Fruit fly (Drosophila melanogaster) whole organism, pupa: Measurements from ENCODE around the gene cry.

Experiments
- CG10348 ChIP-seq: fragments of 200-800 bp; sonication (Bioruptor generic); IDR thresholded peaks from 2 replicates; pipeline ENCODE4 v1.3.6; 2022; ENCODE audit warnings: missing biosample characterization, missing genetic modification characterization
- CG12605 ChIP-seq: fragments of 200-800 bp; sonication (Bioruptor generic); IDR thresholded peaks from 2 replicates; pipeline ENCODE4 v1.3.6; 2022; ENCODE audit warnings: missing biosample characterization, missing genetic modification characterization
- CG13204 ChIP-seq: fragments of 200-800 bp; sonication (Bioruptor generic); optimal IDR thresholded peaks from 2 replicates; lab custom pipeline; 2018; ENCODE audit warnings: missing biosample characterization, mild to moderate bottlenecking, missing genetic modification characterization, moderate library complexity
- CG14655 ChIP-seq: fragments of 200-800 bp; sonication (Bioruptor generic); optimal IDR thresholded peaks from 3 replicates; lab custom pipeline; 2017; ENCODE audit warnings: mild to moderate bottlenecking, missing biosample characterization, missing genetic modification reagents, missing genetic modification characterization
- CG15710 ChIP-seq: fragments of 200-800 bp; sonication (Bioruptor generic); optimal IDR thresholded peaks from 2 replicates; lab custom pipeline; 2018; ENCODE audit warnings: missing biosample characterization, mild to moderate bottlenecking, missing genetic modification characterization, moderate library complexity
- CG17806 ChIP-seq: fragments of 200-800 bp; sonication (Bioruptor generic); optimal IDR thresholded peaks from 2 replicates; lab custom pipeline; 2018; ENCODE audit warnings: missing biosample characterization, mild to moderate bottlenecking, missing genetic modification characterization, moderate library complexity
- CG32121 ChIP-seq: fragments of 200-800 bp; sonication (Bioruptor generic); IDR thresholded peaks from 2 replicates; pipeline ENCODE4 v1.3.6; 2022; ENCODE audit warnings: missing biosample characterization, missing genetic modification characterization
- CG34367 ChIP-seq: fragments of 200-800 bp; sonication (Bioruptor generic); optimal IDR thresholded peaks from 2 replicates; lab custom pipeline; 2018; ENCODE audit warnings: missing biosample characterization, mild to moderate bottlenecking, missing genetic modification characterization
- CG4496 ChIP-seq: fragments of 200-800 bp; sonication (Bioruptor generic); IDR thresholded peaks from 3 replicates; pipeline ENCODE4 v1.3.6; 2022; ENCODE audit warnings: missing biosample characterization, missing genetic modification characterization
- CG8159 ChIP-seq: fragments of 200-800 bp; sonication (Bioruptor generic); optimal IDR thresholded peaks from 3 replicates; lab custom pipeline; 2018; ENCODE audit warnings: missing biosample characterization, mild to moderate bottlenecking, missing genetic modification characterization, moderate library complexity
- CG8301 ChIP-seq: fragments of 200-800 bp; sonication (Bioruptor generic); optimal IDR thresholded peaks from 2 replicates; lab custom pipeline; 2018; ENCODE audit warnings: missing biosample characterization, mild to moderate bottlenecking, missing genetic modification characterization
- CG9948 ChIP-seq: fragments of 200-800 bp; sonication (Bioruptor generic); optimal IDR thresholded peaks from 2 replicates; lab custom pipeline; 2018; ENCODE audit warnings: missing biosample characterization, mild to moderate bottlenecking, missing genetic modification characterization, moderate library complexity
- D1 ChIP-seq: fragments of 200-800 bp; sonication (Bioruptor generic); optimal IDR thresholded peaks from 2 replicates; lab custom pipeline; 2018; ENCODE audit warnings: missing biosample characterization, mild to moderate bottlenecking, missing genetic modification characterization, moderate library complexity
- EcR ChIP-seq: fragments of 200-800 bp; sonication (Bioruptor generic); optimal IDR thresholded peaks from 3 replicates; lab custom pipeline; 2019; ENCODE audit warnings: missing biosample characterization, missing genetic modification characterization, mild to moderate bottlenecking, moderate library complexity, missing genetic modification reagents
- Ets98B ChIP-seq: fragments of 200-800 bp; sonication (Bioruptor generic); IDR thresholded peaks from 2 replicates; pipeline ENCODE4 v1.3.6; 2022; ENCODE audit warnings: missing biosample characterization, missing genetic modification characterization
- Pif1A ChIP-seq: fragments of 200-800 bp; sonication (Bioruptor generic); optimal IDR thresholded peaks from 3 replicates; lab custom pipeline; 2016; ENCODE audit warnings: missing biosample characterization, missing genetic modification characterization
- Pif1B ChIP-seq: fragments of 200-800 bp; sonication (Bioruptor generic); optimal IDR thresholded peaks from 3 replicates; lab custom pipeline; 2016; ENCODE audit warnings: missing biosample characterization, missing genetic modification characterization
- Snoo ChIP-seq: fragments of 200-800 bp; sonication (Bioruptor generic); optimal IDR thresholded peaks from 3 replicates; lab custom pipeline; 2017; ENCODE audit warnings: missing biosample characterization, mild to moderate bottlenecking, missing genetic modification characterization, inconsistent platforms
- fd96Ca ChIP-seq: fragments of 200-800 bp; sonication (Bioruptor generic); IDR thresholded peaks from 3 replicates; pipeline ENCODE4 v1.3.6; 2022; ENCODE audit warnings: missing biosample characterization, missing genetic modification characterization
- gl ChIP-seq: fragments of 200-800 bp; sonication (Bioruptor generic); optimal IDR thresholded peaks from 2 replicates; lab custom pipeline; 2018; ENCODE audit warnings: missing biosample characterization, mild to moderate bottlenecking, missing genetic modification characterization
- rn ChIP-seq: fragments of 200-800 bp; sonication (Bioruptor generic); IDR thresholded peaks from 2 replicates; pipeline ENCODE4 v1.3.6; 2022; ENCODE audit warnings: missing biosample characterization, missing genetic modification characterization

Gene cry

DNA sequence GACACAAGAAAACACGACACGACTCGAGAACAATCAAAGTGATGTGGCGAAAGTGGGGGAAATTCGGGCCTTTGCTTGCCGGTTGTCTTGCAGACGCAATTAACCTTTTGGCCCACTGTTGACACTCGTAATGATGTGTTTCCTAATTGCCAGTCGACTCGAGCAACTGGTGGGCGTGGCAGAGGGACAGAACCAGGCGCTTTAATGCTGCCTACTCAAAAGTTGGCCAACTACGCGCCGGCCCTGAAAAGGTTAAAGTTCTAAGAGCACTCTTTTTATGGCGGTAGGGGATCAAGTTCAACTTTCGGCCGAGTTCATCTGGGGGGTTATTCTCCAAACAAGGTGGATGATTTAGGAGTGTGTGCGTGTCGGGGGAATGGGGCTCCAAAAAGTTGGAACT is 9.4 kb downstream of the cry start:
- no peak for TF ChIP-seq D1 (tag; lab: Kevin White, UChicago)

DNA sequence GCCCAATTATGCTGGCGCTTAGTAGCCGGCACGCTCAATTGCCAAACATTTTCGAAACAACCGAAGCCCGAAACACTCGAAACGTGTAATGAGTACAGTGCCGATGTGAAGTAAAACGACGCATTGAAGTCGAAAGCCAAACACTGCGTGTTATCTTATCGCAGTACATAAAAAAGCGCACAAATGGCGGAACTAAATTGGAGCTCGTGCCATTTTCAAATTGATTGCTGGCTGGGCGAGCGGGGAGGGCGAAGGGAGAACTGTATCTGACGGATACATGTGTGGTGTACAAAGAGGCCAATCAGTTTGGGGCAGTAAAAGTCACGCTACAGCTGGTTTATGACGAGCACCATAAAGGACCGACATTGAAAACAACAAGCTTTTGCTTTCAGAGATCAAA is 11.4 kb downstream of the cry start:
- TF ChIP-seq CG9948 (tag; lab: Kevin White, UChicago) (no peak), CG13204 (GFP tag; lab: Kevin White, UChicago) (no peak), CG32121 (no peak), fd96Ca (GFP tag; lab: Robert Waterston, UW) (no peak), D1 (tag; lab: Kevin White, UChicago) (no peak), CG4496 (GFP tag; lab: Robert Waterston, UW) (no peak), EcR (GFP tag; lab: Kevin White, UChicago) (no peak), CG8301 (tag; lab: Kevin White, UChicago) (no peak)
- TF ChIP-seq, all 21 proteins: peak for 0

DNA sequence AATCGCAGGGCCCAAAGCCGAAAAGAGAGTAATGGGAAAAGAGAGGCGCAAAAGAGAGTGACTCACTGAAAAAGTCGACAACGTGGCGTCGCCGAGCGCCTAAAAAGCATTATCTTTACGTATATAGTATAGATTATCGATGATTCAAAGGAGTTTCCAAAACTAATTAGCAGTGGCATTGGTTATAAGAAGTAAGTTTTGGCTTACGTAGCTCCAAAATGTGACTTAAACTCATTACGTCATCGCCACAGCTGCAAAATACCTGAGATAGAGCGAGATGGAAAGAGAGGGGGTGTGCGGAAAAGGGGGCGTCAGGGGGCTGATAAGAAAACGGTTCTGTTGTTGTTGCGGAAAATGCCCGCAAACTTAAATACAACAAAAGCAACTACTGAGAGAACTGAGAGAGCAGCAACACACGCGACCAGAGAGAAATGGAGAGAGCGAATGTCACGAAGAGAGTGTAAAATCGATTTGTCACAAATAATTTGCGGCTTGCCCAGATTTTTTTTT is 13.5 kb downstream of the cry start:
- TF ChIP-seq CG8301 (tag; lab: Kevin White, UChicago) = no peak
- TF ChIP-seq Pif1B = no peak
- TF ChIP-seq Ets98B (GFP tag; lab: Robert Waterston, UW) = no peak
- no peak for TF ChIP-seq gl (tag; lab: Kevin White, UChicago)
- TF ChIP-seq D1 (tag; lab: Kevin White, UChicago) = no peak
- no peak for TF ChIP-seq CG8159
- no peak for TF ChIP-seq CG15710 (tag; lab: Kevin White, UChicago)
- TF ChIP-seq CG12605 (GFP tag; lab: Robert Waterston, UW) = no peak
- no peak for TF ChIP-seq EcR (GFP tag; lab: Kevin White, UChicago)
- TF ChIP-seq Snoo = no peak

DNA sequence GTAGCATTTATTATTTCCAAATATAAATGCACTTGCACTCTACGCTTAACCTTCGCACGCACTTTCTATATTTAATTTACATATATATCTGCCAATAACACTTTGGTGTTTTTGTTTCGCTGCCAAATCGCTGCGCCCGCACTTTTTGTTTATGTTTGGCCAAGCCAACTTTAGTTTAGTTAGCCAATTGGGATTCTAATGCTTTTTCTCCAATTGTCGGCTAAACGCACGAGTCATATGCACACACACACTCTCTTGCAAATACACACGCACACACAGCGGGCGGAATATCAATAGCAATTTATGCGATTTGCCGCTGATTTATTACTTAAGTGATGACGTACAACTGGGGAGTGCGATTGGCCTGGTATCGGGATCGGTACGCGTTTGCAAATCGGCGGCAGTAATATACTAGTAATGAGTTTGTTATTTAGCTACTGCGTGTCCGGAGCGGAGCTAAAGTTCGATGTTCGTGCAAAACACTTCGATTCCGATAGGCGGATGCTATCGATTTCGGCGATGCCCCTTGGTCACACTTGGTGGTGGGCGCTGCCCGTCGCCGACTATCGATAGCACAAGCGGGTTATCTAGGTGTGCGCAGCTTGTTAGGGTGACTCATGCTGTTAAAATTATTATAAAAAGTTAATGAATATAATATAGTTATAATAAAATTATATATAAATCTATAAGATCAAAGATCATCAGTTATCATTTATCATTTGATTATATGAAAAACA is 14.4 kb downstream of the cry start, which contains the start of gene vib:
TSS of gene vib (minus strand) at position 515 of the 737 bp plus-strand sequence.
- TF ChIP-seq CG32121 (peak; percentile 60; the same call in 1 of the 2 replicates), CG15710 (tag; lab: Kevin White, UChicago) (peak; percentile 24), gl (tag; lab: Kevin White, UChicago) (no peak), Snoo (no peak), Pif1B (no peak), fd96Ca (GFP tag; lab: Robert Waterston, UW) (peak; percentile 41; the same call in 1 of the 3 replicates), CG14655 (GFP tag; lab: Kevin White, UChicago) (no peak), CG12605 (GFP tag; lab: Robert Waterston, UW) (0 out of 2 replicates have a peak, but pooled peaks have one; percentile 26), CG13204 (GFP tag; lab: Kevin White, UChicago) (no peak), CG8301 (tag; lab: Kevin White, UChicago) (no peak), CG4496 (GFP tag; lab: Robert Waterston, UW) (peak; percentile 36; the same call in 1 of the 3 replicates), CG10348 (no peak), CG17806 (tag; lab: Kevin White, UChicago) (no peak), Ets98B (GFP tag; lab: Robert Waterston, UW) (peak; percentile 70), Pif1A (no peak), CG34367 (tag; lab: Kevin White, UChicago) (peak; percentile 6), CG8159 (peak; percentile 37), CG9948 (tag; lab: Kevin White, UChicago) (peak; percentile 5), rn (no peak), EcR (GFP tag; lab: Kevin White, UChicago) (peak; percentile 43), D1 (tag; lab: Kevin White, UChicago) (no peak)

DNA sequence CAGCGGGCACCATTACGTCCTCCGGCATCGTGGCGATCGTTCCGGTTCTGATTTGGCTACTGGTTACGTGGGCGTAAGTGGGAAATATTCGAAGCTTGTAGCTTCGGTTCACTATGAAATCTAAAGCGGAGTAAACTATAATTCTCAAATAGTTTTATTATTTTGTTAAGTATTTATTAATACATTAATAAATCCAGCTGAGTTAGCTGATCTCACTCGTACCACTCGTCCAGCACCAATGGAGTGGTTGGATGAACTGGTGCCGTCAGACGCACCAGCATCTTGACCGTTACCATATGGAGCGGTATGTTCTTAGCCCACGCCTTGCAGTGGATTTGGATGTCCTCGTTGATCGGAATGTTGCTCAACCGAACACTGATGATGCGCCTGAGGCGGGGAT is 16.1 kb downstream of the cry start, which contains the start of gene CG11703:
TSS of gene CG11703 (minus strand) at position 101 of the 400 bp plus-strand sequence.
- TF ChIP-seq CG10348 = no peak
- TF ChIP-seq rn = no peak
- TF ChIP-seq Ets98B (GFP tag; lab: Robert Waterston, UW) = no peak
- TF ChIP-seq D1 (tag; lab: Kevin White, UChicago) = no peak
- TF ChIP-seq, all 21 proteins: peak for 0

DNA sequence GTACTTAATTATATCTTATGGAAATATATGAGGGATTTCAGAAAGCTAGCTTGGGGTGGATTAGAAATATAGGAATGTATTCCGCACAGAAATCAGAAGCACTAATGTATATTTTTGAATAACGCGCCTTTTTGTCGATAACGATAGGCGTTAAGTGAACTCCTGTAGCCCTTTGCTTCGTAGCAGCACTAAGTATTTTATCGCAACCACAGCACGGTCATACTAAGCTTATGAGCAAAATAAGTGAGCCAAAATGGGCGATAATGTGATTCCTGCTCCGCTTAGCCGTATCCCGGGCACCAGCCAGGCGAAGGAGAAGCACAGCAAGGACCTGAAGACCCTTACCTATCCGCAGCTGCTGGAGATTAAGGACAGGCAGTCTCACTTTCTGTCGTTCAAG is 17.3 kb downstream of the cry start, which contains the start of the genes CG5250 and Polr2M:
TSS of gene CG5250 (minus strand) at position 32 of the 400 bp plus-strand sequence.
TSS of gene Polr2M (plus strand) at position 219 of the 400 bp plus-strand sequence.
- TF ChIP-seq CG10348 (no peak), EcR (GFP tag; lab: Kevin White, UChicago) (no peak), CG34367 (tag; lab: Kevin White, UChicago) (no peak), rn (no peak), CG8159 (no peak), CG14655 (GFP tag; lab: Kevin White, UChicago) (no peak), CG12605 (GFP tag; lab: Robert Waterston, UW) (no peak), CG15710 (tag; lab: Kevin White, UChicago) (no peak), CG32121 (no peak), Ets98B (GFP tag; lab: Robert Waterston, UW) (no peak), CG17806 (tag; lab: Kevin White, UChicago) (no peak), fd96Ca (GFP tag; lab: Robert Waterston, UW) (no peak), Pif1A (no peak), CG13204 (GFP tag; lab: Kevin White, UChicago) (no peak), Pif1B (no peak), gl (tag; lab: Kevin White, UChicago) (no peak), D1 (tag; lab: Kevin White, UChicago) (no peak), CG4496 (GFP tag; lab: Robert Waterston, UW) (no peak)
- TF ChIP-seq, all 21 proteins: peak for 0
